Worm (Caenorhabditis elegans): Measurements from ENCODE around the gene C54D10.3.
"Not testable (repeated sequence)": the region's sequence is repeated elsewhere in the genome, so short reads cannot be mapped to it uniquely, and the experiment has no call there.

Gene C54D10.3

ce11 chrV:12418292-12418691, at the start of gene C54D10.3:
C54D10.3 (plus strand) TSS chrV:12418592.
- TF ChIP-seq lin-39 (tag; optimal IDR thresholded peaks at IDR 0.05) = no peak
- TF ChIP-seq nhr-28 (tag; optimal IDR thresholded peaks at IDR 0.05) = no peak
- no peak for TF ChIP-seq nhr-77 (tag; optimal IDR thresholded peaks at IDR 0.05)
- no peak for TF ChIP-seq tbx-2 (tag; optimal IDR thresholded peaks at IDR 0.05)
- no peak for TF ChIP-seq unc-39 (tag; optimal IDR thresholded peaks at IDR 0.05)
- no peak for TF ChIP-seq eor-1 (tag; optimal IDR thresholded peaks at IDR 0.05)
- no peak for TF ChIP-seq skn-1 (tag; optimal IDR thresholded peaks at IDR 0.05)
- no peak for TF ChIP-seq elt-1 (tag; optimal IDR thresholded peaks at IDR 0.05)
- no peak for TF ChIP-seq hmg-11 (tag; optimal IDR thresholded peaks at IDR 0.05)
- TF ChIP-seq egl-5 (tag; optimal IDR thresholded peaks at IDR 0.05) = no peak
- TF ChIP-seq nhr-25 (tag; optimal IDR thresholded peaks at IDR 0.05) = no peak
- TF ChIP-seq nhr-67 (tag; optimal IDR thresholded peaks at IDR 0.05) = no peak
- no peak for TF ChIP-seq nhr-43 (tag; optimal IDR thresholded peaks at IDR 0.05; ENCODE audit: poor library complexity, severe bottlenecking)
- no peak for TF ChIP-seq pha-4 (tag; optimal IDR thresholded peaks at IDR 0.05)
- no peak for TF ChIP-seq ceh-16 (tag; optimal IDR thresholded peaks at IDR 0.05)
- TF ChIP-seq snpc-4 (tag; optimal IDR thresholded peaks at IDR 0.05) = no peak
- no peak for TF ChIP-seq sea-2 (GFP tag; optimal IDR thresholded peaks at IDR 0.05)
- no peak for TF ChIP-seq ztf-11 (tag; optimal IDR thresholded peaks at IDR 0.05)
- no peak for TF ChIP-seq ama-1 (optimal IDR thresholded peaks at IDR 0.05)
- no peak for TF ChIP-seq mml-1 (tag; optimal IDR thresholded peaks at IDR 0.05)

ce11 chrV:12369437-12369836, 49.0 kb upstream of the C54D10.3 start, which contains the start of gene gcy-13:
gcy-13 (minus strand) TSS chrV:12369537.
- TF ChIP-seq ceh-9 (tag; optimal IDR thresholded peaks at IDR 0.05) (no peak), lin-15B (tag; optimal IDR thresholded peaks at IDR 0.05) (no peak), nhr-237 (tag; optimal IDR thresholded peaks at IDR 0.05) (no peak), nhr-11 (tag; optimal IDR thresholded peaks at IDR 0.05) (no peak), R02D3.7 (tag; optimal IDR thresholded peaks at IDR 0.05) (no peak), hmg-11 (tag; optimal IDR thresholded peaks at IDR 0.05) (no peak), tbx-2 (tag; optimal IDR thresholded peaks at IDR 0.05) (no peak), ceh-82 (tag; optimal IDR thresholded peaks at IDR 0.05) (no peak)

- TF ChIP-seq ztf-11 (tag; optimal IDR thresholded peaks at IDR 0.05) = no peak
- no peak for TF ChIP-seq mml-1 (tag; optimal IDR thresholded peaks at IDR 0.05)
- no peak for TF ChIP-seq ztf-4 (tag; optimal IDR thresholded peaks at IDR 0.05)
- no peak for TF ChIP-seq fos-1 (tag; optimal IDR thresholded peaks at IDR 0.05)
- no peak for TF ChIP-seq egl-27 (tag; optimal IDR thresholded peaks at IDR 0.05)
- TF ChIP-seq sea-2 (GFP tag; optimal IDR thresholded peaks at IDR 0.05) = no peak
Observed at ce11 chrV:12371386-12371785, 47.0 kb upstream of the C54D10.3 start, which contains the start of gene F23H12.7. F23H12.7 (plus strand) TSS chrV:12371686.

- not testable (repeated sequence) for TF ChIP-seq zag-1 (tag; optimal IDR thresholded peaks at IDR 0.05); nfya-1 (tag; optimal IDR thresholded peaks at IDR 0.05; ENCODE audit: insufficient read depth); ZK546.5 (tag; optimal IDR thresholded peaks at IDR 0.05)
Observed at ce11 chrV:12374252-12374651, 44.1 kb upstream of the C54D10.3 start, which contains the start of gene F23H12.10. F23H12.10 (minus strand) TSS chrV:12374263.

- TF ChIP-seq fos-1 (tag; optimal IDR thresholded peaks at IDR 0.05) (no peak), ZK546.5 (tag; optimal IDR thresholded peaks at IDR 0.05) (no peak), elt-2 (tag; optimal IDR thresholded peaks at IDR 0.05) (no peak), R02D3.7 (tag; optimal IDR thresholded peaks at IDR 0.05) (no peak), ztf-4 (tag; optimal IDR thresholded peaks at IDR 0.05) (no peak), zag-1 (tag; optimal IDR thresholded peaks at IDR 0.05) (no peak), pha-4 (tag; optimal IDR thresholded peaks at IDR 0.05) (no peak), nfya-1 (tag; optimal IDR thresholded peaks at IDR 0.05; ENCODE audit: insufficient read depth) (no peak), nhr-11 (tag; optimal IDR thresholded peaks at IDR 0.05) (no peak), aly-2 (tag; optimal IDR thresholded peaks at IDR 0.05) (no peak), jun-1 (tag; optimal IDR thresholded peaks at IDR 0.05) (no peak), nhr-237 (tag; optimal IDR thresholded peaks at IDR 0.05) (no peak), nhr-43 (tag; optimal IDR thresholded peaks at IDR 0.05; ENCODE audit: poor library complexity, severe bottlenecking) (no peak), ama-1 (optimal IDR thresholded peaks at IDR 0.05) (no peak), egl-27 (tag; optimal IDR thresholded peaks at IDR 0.05) (no peak), daf-12 (tag; optimal IDR thresholded peaks at IDR 0.05) (no peak), ztf-11 (tag; optimal IDR thresholded peaks at IDR 0.05) (no peak), tbx-2 (tag; optimal IDR thresholded peaks at IDR 0.05) (no peak), mdl-1 (tag; optimal IDR thresholded peaks at IDR 0.05) (no peak)
Observed at ce11 chrV:12377256-12377655, 41.1 kb upstream of the C54D10.3 start, which contains the start of gene K01D12.1. K01D12.1 (plus strand) TSS chrV:12377556.
